Worm (Caenorhabditis elegans) whole organism, young adult: Measurements from ENCODE around the gene F46B3.1.

Experiments
- B0019.2 ChIP-seq: fragments of 200-800 bp; sonication (Bioruptor generic); conservative IDR thresholded peaks from 2 replicates; pipeline ENCODE4 v1.3.6; 2022; ENCODE audit warnings: missing genetic modification reagents, missing genetic modification characterization, missing compliant biosample characterization
- B0261.1 ChIP-seq: sonication (generic microtip); optimal IDR thresholded peaks from 2 replicates; lab custom pipeline; 2016; ENCODE audit warnings: mild to moderate bottlenecking, missing genetic modification characterization, moderate library complexity, missing compliant biosample characterization
- D2030.7 ChIP-seq: fragments of 200-800 bp; sonication (Bioruptor generic); IDR thresholded peaks from 2 replicates; pipeline ENCODE4 v1.3.6; 2022; ENCODE audit warnings: missing genetic modification reagents, missing genetic modification characterization, missing compliant biosample characterization
- F10E7.11 ChIP-seq: sonication (generic microtip); optimal IDR thresholded peaks from 2 replicates; lab custom pipeline; 2017; ENCODE audit warnings: mild to moderate bottlenecking, missing genetic modification characterization, moderate library complexity, missing compliant biosample characterization
- F22D6.2 ChIP-seq: sonication (generic microtip); optimal IDR thresholded peaks from 2 replicates; lab custom pipeline; 2016; ENCODE audit warnings: mild to moderate bottlenecking, missing genetic modification characterization, missing compliant biosample characterization
- F37B4.10 ChIP-seq: fragments of 200-800 bp; sonication (Bioruptor generic); IDR thresholded peaks from 2 replicates; pipeline ENCODE4 v1.3.6; 2022; ENCODE audit warnings: missing genetic modification characterization, missing compliant biosample characterization
- F49E8.2 ChIP-seq: sonication (generic microtip); optimal IDR thresholded peaks from 3 replicates; lab custom pipeline; 2017; ENCODE audit warnings: missing genetic modification characterization, mild to moderate bottlenecking, missing compliant biosample characterization, antibody characterized with exemption, moderate library complexity; ENCODE audit not compliant: insufficient read depth
- F57C9.4 ChIP-seq: sonication (generic microtip); optimal IDR thresholded peaks from 2 replicates; lab custom pipeline; 2017; ENCODE audit warnings: mild to moderate bottlenecking, missing genetic modification characterization, missing compliant biosample characterization
- K11D2.4 ChIP-seq: fragments of 200-800 bp; sonication (Bioruptor generic); IDR thresholded peaks from 2 replicates; pipeline ENCODE4 v1.3.6; 2022; ENCODE audit warnings: missing genetic modification reagents, missing genetic modification characterization, missing compliant biosample characterization
- T26A5.8 ChIP-seq: sonication (generic microtip); optimal IDR thresholded peaks from 2 replicates; lab custom pipeline; 2016; ENCODE audit warnings: missing genetic modification characterization, missing compliant biosample characterization
- Y53F4B.3 ChIP-seq: fragments of 200-800 bp; sonication (Bioruptor generic); IDR thresholded peaks from 2 replicates; pipeline ENCODE4 v1.3.6; 2022; ENCODE audit warnings: missing genetic modification reagents, missing genetic modification characterization, missing compliant biosample characterization
- Y53G8AR.9 ChIP-seq: fragments of 200-800 bp; sonication (Bioruptor generic); conservative IDR thresholded peaks from 2 replicates; pipeline ENCODE4 v1.3.6; 2022; ENCODE audit warnings: missing genetic modification reagents, missing genetic modification characterization, missing compliant biosample characterization
- Y79H2A.3 ChIP-seq: fragments of 200-800 bp; sonication (Bioruptor generic); conservative IDR thresholded peaks from 2 replicates; pipeline ENCODE4 v1.3.6; 2022; ENCODE audit warnings: missing genetic modification reagents, missing genetic modification characterization, missing compliant biosample characterization
- Y95B8A.8 ChIP-seq: fragments of 200-800 bp; sonication (Bioruptor generic); IDR thresholded peaks from 2 replicates; pipeline ENCODE4 v1.3.6; 2022; ENCODE audit warnings: missing genetic modification reagents, missing genetic modification characterization, missing compliant biosample characterization
- aptf-3 ChIP-seq: fragments of 200-800 bp; sonication (Bioruptor generic); IDR thresholded peaks from 2 replicates; pipeline ENCODE4 v1.3.6; 2022; ENCODE audit warnings: missing genetic modification characterization, missing compliant biosample characterization
- ceh-100 ChIP-seq: fragments of 200-800 bp; sonication (Bioruptor generic); IDR thresholded peaks from 2 replicates; pipeline ENCODE4 v1.3.6; 2022; ENCODE audit warnings: missing genetic modification reagents, missing genetic modification characterization, missing compliant biosample characterization
- ceh-40 ChIP-seq: fragments of 200-800 bp; sonication (Bioruptor generic); IDR thresholded peaks from 2 replicates; pipeline ENCODE4 v1.3.6; 2022; ENCODE audit warnings: missing genetic modification characterization, missing compliant biosample characterization
- ceh-58 ChIP-seq: fragments of 200-800 bp; sonication (Bioruptor generic); IDR thresholded peaks from 2 replicates; pipeline ENCODE4 v1.3.6; 2022; ENCODE audit warnings: missing genetic modification characterization, missing compliant biosample characterization
- ceh-91 ChIP-seq: fragments of 200-800 bp; sonication (Bioruptor generic); IDR thresholded peaks from 2 replicates; pipeline ENCODE4 v1.3.6; 2022; ENCODE audit warnings: missing genetic modification reagents, missing genetic modification characterization, missing compliant biosample characterization
- chd-7 ChIP-seq: sonication (generic microtip); optimal IDR thresholded peaks from 2 replicates; lab custom pipeline; 2016; ENCODE audit warnings: mild to moderate bottlenecking, missing genetic modification characterization, moderate library complexity, missing compliant biosample characterization
- dpff-1 ChIP-seq: sonication (generic microtip); optimal IDR thresholded peaks from 2 replicates; lab custom pipeline; 2017; ENCODE audit warnings: mild to moderate bottlenecking, missing genetic modification characterization, missing compliant biosample characterization
- dpl-1 ChIP-seq: fragments of 150-350 bp; optimal IDR thresholded peaks from 2 replicates; lab custom pipeline; 2014; ENCODE audit warnings: missing biosample characterization, missing genetic modification reagents, missing genetic modification characterization
- egl-18 ChIP-seq: fragments of 200-800 bp; sonication (Bioruptor generic); IDR thresholded peaks from 2 replicates; pipeline ENCODE4 v1.3.6; 2022; ENCODE audit warnings: missing genetic modification reagents, missing genetic modification characterization, missing compliant biosample characterization
- egrh-3 ChIP-seq: fragments of 200-800 bp; sonication (Bioruptor generic); IDR thresholded peaks from 2 replicates; pipeline ENCODE4 v1.3.6; 2022; ENCODE audit warnings: missing genetic modification reagents, missing genetic modification characterization, missing compliant biosample characterization
- fkh-3 ChIP-seq: sonication (generic microtip); optimal IDR thresholded peaks from 2 replicates; lab custom pipeline; 2016; ENCODE audit warnings: mild to moderate bottlenecking, missing genetic modification characterization, missing compliant biosample characterization
- gei-17 ChIP-seq: fragments of 200-800 bp; sonication (Bioruptor generic); optimal IDR thresholded peaks from 2 replicates; lab custom pipeline; 2018; ENCODE audit warnings: mild to moderate bottlenecking, missing genetic modification characterization, missing compliant biosample characterization
- hlh-12 ChIP-seq: sonication (generic microtip); optimal IDR thresholded peaks from 2 replicates; lab custom pipeline; 2016; ENCODE audit warnings: missing genetic modification characterization, missing compliant biosample characterization
- hlh-26 ChIP-seq: fragments of 200-800 bp; sonication (Bioruptor generic); conservative IDR thresholded peaks from 2 replicates; pipeline ENCODE4 v1.3.6; 2022; ENCODE audit warnings: missing genetic modification reagents, missing genetic modification characterization, missing compliant biosample characterization
- hmg-1.2 ChIP-seq: fragments of 200-800 bp; sonication (Bioruptor generic); IDR thresholded peaks from 2 replicates; pipeline ENCODE4 v1.3.6; 2022; ENCODE audit warnings: missing genetic modification reagents, missing genetic modification characterization, missing compliant biosample characterization
- hmg-20 ChIP-seq: fragments of 200-800 bp; sonication (Bioruptor generic); IDR thresholded peaks from 2 replicates; pipeline ENCODE4 v1.3.6; 2022; ENCODE audit warnings: missing genetic modification reagents, missing genetic modification characterization, missing compliant biosample characterization
- lsy-27 ChIP-seq: sonication (generic microtip); optimal IDR thresholded peaks from 2 replicates; lab custom pipeline; 2017; ENCODE audit warnings: missing genetic modification characterization, mild to moderate bottlenecking, missing compliant biosample characterization, antibody characterized with exemption, missing genotype, borderline replicate concordance; ENCODE audit not compliant: insufficient read depth
- madf-10 ChIP-seq: sonication (generic microtip); optimal IDR thresholded peaks from 2 replicates; lab custom pipeline; 2016; ENCODE audit warnings: mild to moderate bottlenecking, missing genetic modification characterization, missing compliant biosample characterization
- mxl-1 ChIP-seq: sonication (generic microtip); optimal IDR thresholded peaks from 2 replicates; lab custom pipeline; 2016; ENCODE audit warnings: missing genetic modification characterization, missing compliant biosample characterization
- nfyb-1 ChIP-seq: fragments of 200-800 bp; sonication (Bioruptor generic); IDR thresholded peaks from 2 replicates; pipeline ENCODE4 v1.3.6; 2022; ENCODE audit warnings: missing genetic modification reagents, missing genetic modification characterization, missing compliant biosample characterization
- nhr-120 ChIP-seq: fragments of 200-800 bp; sonication (Bioruptor generic); IDR thresholded peaks from 2 replicates; pipeline ENCODE4 v1.3.6; 2022; ENCODE audit warnings: missing genetic modification characterization, missing compliant biosample characterization
- rec-8 ChIP-seq, 2 experiments: sonication (generic microtip); optimal IDR thresholded peaks; 2 replicates each; lab custom pipeline; 2016; ENCODE audit warnings: mild to moderate bottlenecking in 2 of 2, missing genetic modification characterization in 2 of 2, missing genetic modification reagents in 2 of 2, missing genotype in 2 of 2, missing biosample characterization in 1 of 2, missing compliant biosample characterization in 1 of 2, moderate library complexity in 1 of 2
- sea-2 ChIP-seq: fragments of 200-800 bp; sonication (Bioruptor generic); IDR thresholded peaks from 2 replicates; pipeline ENCODE4 v1.3.6; 2022; ENCODE audit warnings: missing genetic modification characterization, missing compliant biosample characterization
- somi-1 ChIP-seq: fragments of 200-800 bp; sonication (Bioruptor generic); optimal IDR thresholded peaks from 2 replicates; lab custom pipeline; 2018; ENCODE audit warnings: mild to moderate bottlenecking, missing genetic modification characterization, missing compliant biosample characterization
- sptf-2 ChIP-seq: fragments of 200-800 bp; sonication (Bioruptor generic); optimal IDR thresholded peaks from 2 replicates; lab custom pipeline; 2018; ENCODE audit warnings: mild to moderate bottlenecking, missing genetic modification characterization, missing compliant biosample characterization
- tbx-9 ChIP-seq: sonication (generic microtip); optimal IDR thresholded peaks from 2 replicates; lab custom pipeline; 2016; ENCODE audit warnings: borderline replicate concordance, missing genetic modification characterization, inconsistent platforms, missing compliant biosample characterization
- tlf-1 ChIP-seq: fragments of 200-800 bp; sonication (Bioruptor generic); optimal IDR thresholded peaks from 2 replicates; lab custom pipeline; 2018; ENCODE audit warnings: mild to moderate bottlenecking, missing genetic modification characterization, missing compliant biosample characterization
- unc-62 ChIP-seq: fragments of 150-350 bp; optimal IDR thresholded peaks from 2 replicates; lab custom pipeline; 2014; ENCODE audit warnings: missing biosample characterization, missing genetic modification reagents, missing genetic modification characterization
- xnd-1 ChIP-seq: sonication (generic microtip); optimal IDR thresholded peaks from 2 replicates; lab custom pipeline; 2016; ENCODE audit warnings: missing genotype, missing genetic modification reagents, missing genetic modification characterization, missing compliant biosample characterization
- zim-3 ChIP-seq: sonication (generic microtip); optimal IDR thresholded peaks from 2 replicates; lab custom pipeline; 2017; ENCODE audit warnings: mild to moderate bottlenecking, missing genetic modification characterization, moderate library complexity, missing compliant biosample characterization
- ztf-22 ChIP-seq: fragments of 200-800 bp; sonication (Bioruptor generic); optimal IDR thresholded peaks from 2 replicates; lab custom pipeline; 2018; ENCODE audit warnings: mild to moderate bottlenecking, missing genetic modification characterization, moderate library complexity, missing compliant biosample characterization
- ztf-26 ChIP-seq: sonication (generic microtip); optimal IDR thresholded peaks from 2 replicates; lab custom pipeline; 2017; ENCODE audit warnings: missing genetic modification characterization, missing compliant biosample characterization
- ztf-6 ChIP-seq: fragments of 200-800 bp; sonication (Bioruptor generic); IDR thresholded peaks from 2 replicates; pipeline ENCODE4 v1.3.6; 2022; ENCODE audit warnings: missing genetic modification reagents, missing genetic modification characterization, missing compliant biosample characterization

The F46B3.1 gene

DNA sequence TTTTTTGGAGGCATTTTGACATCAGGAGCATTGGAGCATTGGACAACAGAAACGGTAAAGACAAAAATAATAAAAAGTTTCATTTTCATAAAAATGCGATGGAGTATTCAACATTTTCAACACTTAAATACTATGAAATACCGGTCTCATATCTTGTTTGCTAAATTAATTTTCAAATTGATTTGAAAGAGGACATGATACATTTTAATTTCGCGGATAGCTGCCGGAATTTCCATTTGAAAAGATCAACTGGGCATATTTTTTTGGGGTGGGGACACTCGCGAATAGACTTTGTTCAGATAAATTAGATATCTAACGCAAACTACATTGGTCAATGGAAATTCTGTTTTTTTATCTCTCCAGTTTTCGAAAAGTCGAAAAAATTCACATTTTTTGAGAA lies 2.2 kb downstream of the F46B3.1 start, which contains the start of gene F26F2.10:
Gene F26F2.10, minus strand, starts transcription at position 101 of the 400 bp plus-strand sequence.
- no peak for TF ChIP-seq D2030.7 (GFP tag; lab: Robert Waterston, UW)
- TF ChIP-seq tlf-1 (GFP tag; lab: Kevin White, UChicago): no peak

ce11 chrV:20580511-20581040 lies 16.4 kb downstream of the F46B3.1 start, which contains the start of gene F26F2.7:
Gene F26F2.7 (plus strand): TSS chrV:20580990.
- TF ChIP-seq ceh-40 (GFP tag; lab: Robert Waterston, UW): no peak
- TF ChIP-seq egl-18: no peak
- TF ChIP-seq sea-2 (GFP tag; lab: Robert Waterston, UW): no peak
- TF ChIP-seq ceh-91 (GFP tag; lab: Robert Waterston, UW): peak; percentile 87
- peak; percentile 71 for TF ChIP-seq hmg-1.2 (GFP tag; lab: Robert Waterston, UW)
- no peak for TF ChIP-seq lsy-27 (tag; lab: Kevin White, UChicago)
- TF ChIP-seq Y53F4B.3 (GFP tag; lab: Robert Waterston, UW): no peak
- TF ChIP-seq F22D6.2 (tag; lab: Kevin White, UChicago): peak; percentile 28
- no peak for TF ChIP-seq aptf-3 (GFP tag; lab: Robert Waterston, UW)
- peak; percentile 29 for TF ChIP-seq somi-1 (GFP tag; lab: Kevin White, UChicago)
- TF ChIP-seq sptf-2 (GFP tag; lab: Kevin White, UChicago): peak; percentile 37
- TF ChIP-seq unc-62: no peak
- TF ChIP-seq hlh-12 (tag; lab: Kevin White, UChicago): no peak
- TF ChIP-seq F49E8.2 (tag; lab: Kevin White, UChicago): no peak
- TF ChIP-seq ztf-26 (tag; lab: Kevin White, UChicago): peak; percentile 76
- TF ChIP-seq ceh-58 (GFP tag; lab: Robert Waterston, UW): no peak
- peak; percentile 34 for TF ChIP-seq chd-7 (tag; lab: Kevin White, UChicago)
- no peak for TF ChIP-seq fkh-3
- no peak for TF ChIP-seq dpff-1 (tag; lab: Kevin White, UChicago)
- peak; percentile 82; the same call in 1 of the 2 replicates for TF ChIP-seq Y95B8A.8 (GFP tag; lab: Robert Waterston, UW)
- TF ChIP-seq hlh-26 (GFP tag; lab: Robert Waterston, UW): no peak
- peak; percentile 58; the same call in 1 of the 2 replicates for TF ChIP-seq egrh-3
- TF ChIP-seq nhr-120 (GFP tag; lab: Robert Waterston, UW): no peak
- peak; percentile 100 for TF ChIP-seq xnd-1
- TF ChIP-seq K11D2.4: peak; percentile 79
- TF ChIP-seq F57C9.4 (tag; lab: Kevin White, UChicago): peak; percentile 32
- peak; percentile 30 for TF ChIP-seq F10E7.11 (tag; lab: Kevin White, UChicago)
- peak; percentile 29; the same call in 1 of the 2 replicates for TF ChIP-seq Y79H2A.3 (GFP tag; lab: Robert Waterston, UW)
- TF ChIP-seq ztf-22 (GFP tag; lab: Kevin White, UChicago): no peak
- TF ChIP-seq zim-3 (tag; lab: Kevin White, UChicago): no peak
- 0 out of 2 replicates have a peak, but pooled peaks have one; percentile 20 for TF ChIP-seq F37B4.10 (GFP tag; lab: Robert Waterston, UW)
- no peak for TF ChIP-seq ceh-100 (GFP tag; lab: Robert Waterston, UW)
- TF ChIP-seq ztf-6 (GFP tag; lab: Robert Waterston, UW): no peak
- no peak for TF ChIP-seq rec-8 (tag; optimal IDR thresholded peaks at IDR 0.05; lab: Kevin White, UChicago)
- 0 out of 2 replicates have a peak, but pooled peaks have one; percentile 20 for TF ChIP-seq B0019.2
- peak; percentile 59 for TF ChIP-seq dpl-1
- no peak for TF ChIP-seq tbx-9 (tag; lab: Kevin White, UChicago)
- TF ChIP-seq gei-17 (GFP tag; lab: Kevin White, UChicago): peak; percentile 41
- TF ChIP-seq nfyb-1 (GFP tag; lab: Robert Waterston, UW): no peak; the same call in 1 of the 2 replicates
- peak; percentile 9 for TF ChIP-seq mxl-1 (tag; lab: Kevin White, UChicago)
- peak; percentile 88 for TF ChIP-seq Y53G8AR.9 (GFP tag; lab: Robert Waterston, UW)
- peak; percentile 79 for TF ChIP-seq hmg-20 (GFP tag; lab: Robert Waterston, UW)
- peak; percentile 78 for TF ChIP-seq madf-10 (tag; lab: Kevin White, UChicago)
- TF ChIP-seq T26A5.8 (tag; lab: Kevin White, UChicago): no peak
- TF ChIP-seq B0261.1 (tag; lab: Kevin White, UChicago): peak; percentile 25
